Fruit fly (Drosophila melanogaster) whole organism, embryonic: ENCODE results near the gene nkt.

Experiments
- B-H1 ChIP-seq: fragments of 200-800 bp; sonication (Bioruptor generic); IDR thresholded peaks from 3 replicates; pipeline ENCODE4 v1.3.6; 2022; ENCODE audit warnings: missing biosample characterization, missing genetic modification characterization
- Bgb ChIP-seq: fragments of 200-800 bp; sonication (Bioruptor generic); IDR thresholded peaks from 2 replicates; pipeline ENCODE4 v1.3.6; 2022; ENCODE audit warnings: missing biosample characterization, missing genetic modification characterization; ENCODE audit not compliant: partially characterized antibody
- CG11398 ChIP-seq: fragments of 200-800 bp; sonication (Bioruptor generic); optimal IDR thresholded peaks from 2 replicates; lab custom pipeline; 2016; ENCODE audit warnings: missing biosample characterization, missing genetic modification characterization
- CG11696 ChIP-seq: fragments of 200-800 bp; sonication (Bioruptor generic); IDR thresholded peaks from 2 replicates; pipeline ENCODE4 v1.3.6; 2022; ENCODE audit warnings: missing biosample characterization, missing genetic modification characterization
- CG12104 ChIP-seq: fragments of 200-800 bp; sonication (Bioruptor generic); optimal IDR thresholded peaks from 3 replicates; lab custom pipeline; 2016; ENCODE audit warnings: missing biosample characterization, missing genetic modification characterization
- CG12659 ChIP-seq: fragments of 200-800 bp; sonication (Bioruptor generic); optimal IDR thresholded peaks from 3 replicates; lab custom pipeline; 2017; ENCODE audit warnings: mild to moderate bottlenecking, missing biosample characterization, missing genetic modification reagents, missing genetic modification characterization
- CG13287 ChIP-seq: fragments of 200-800 bp; sonication (Bioruptor generic); IDR thresholded peaks from 2 replicates; pipeline ENCODE4 v1.3.6; 2022; ENCODE audit warnings: missing biosample characterization, missing genetic modification characterization; ENCODE audit not compliant: partially characterized antibody
- CG14441 ChIP-seq: fragments of 200-800 bp; sonication (Bioruptor generic); IDR thresholded peaks from 2 replicates; pipeline ENCODE4 v1.3.6; 2022; ENCODE audit warnings: missing biosample characterization, missing genetic modification characterization
- CG1792 ChIP-seq: fragments of 200-800 bp; sonication (Bioruptor generic); optimal IDR thresholded peaks from 2 replicates; lab custom pipeline; 2016; ENCODE audit warnings: missing biosample characterization, missing genetic modification characterization
- CG30020 ChIP-seq: fragments of 200-800 bp; optimal IDR thresholded peaks from 2 replicates; lab custom pipeline; 2019; ENCODE audit warnings: missing biosample characterization, mild to moderate bottlenecking, missing genetic modification characterization, moderate library complexity
- CG30431 ChIP-seq: fragments of 200-800 bp; sonication (Bioruptor generic); optimal IDR thresholded peaks from 2 replicates; lab custom pipeline; 2017; ENCODE audit warnings: missing biosample characterization, missing genetic modification characterization
- CG31365 ChIP-seq: fragments of 200-800 bp; sonication (Bioruptor generic); optimal IDR thresholded peaks from 2 replicates; lab custom pipeline; 2018; ENCODE audit warnings: missing biosample characterization, mild to moderate bottlenecking, missing genetic modification characterization
- CG3847 ChIP-seq: fragments of 200-800 bp; sonication (Bioruptor generic); IDR thresholded peaks from 2 replicates; pipeline ENCODE4 v1.3.6; 2022; ENCODE audit warnings: missing biosample characterization, missing genetic modification characterization
- CG4282 ChIP-seq: fragments of 200-800 bp; sonication (Bioruptor generic); optimal IDR thresholded peaks from 2 replicates; lab custom pipeline; 2016; ENCODE audit warnings: missing biosample characterization, missing genetic modification characterization
- CG4820 ChIP-seq: fragments of 200-800 bp; sonication (Bioruptor generic); optimal IDR thresholded peaks from 3 replicates; lab custom pipeline; 2016; ENCODE audit warnings: missing biosample characterization, missing genetic modification characterization
- CG7963 ChIP-seq: fragments of 200-800 bp; sonication (Bioruptor generic); IDR thresholded peaks from 3 replicates; pipeline ENCODE4 v1.3.6; 2022; ENCODE audit warnings: missing biosample characterization, missing genetic modification characterization; ENCODE audit not compliant: partially characterized antibody
- CG7987 ChIP-seq: fragments of 200-800 bp; sonication (Bioruptor generic); optimal IDR thresholded peaks from 2 replicates; lab custom pipeline; 2018; ENCODE audit warnings: missing biosample characterization, mild to moderate bottlenecking, missing genetic modification characterization, moderate library complexity
- CG8944 ChIP-seq: fragments of 200-800 bp; sonication (Bioruptor generic); optimal IDR thresholded peaks from 3 replicates; lab custom pipeline; 2016; ENCODE audit warnings: missing biosample characterization, missing genetic modification characterization
- CG9609 ChIP-seq: fragments of 200-800 bp; sonication (Bioruptor generic); optimal IDR thresholded peaks from 3 replicates; lab custom pipeline; 2016; ENCODE audit warnings: missing biosample characterization, missing genetic modification characterization
- Deaf1 ChIP-seq: fragments of 200-800 bp; optimal IDR thresholded peaks from 3 replicates; lab custom pipeline; 2019; ENCODE audit warnings: missing biosample characterization, mild to moderate bottlenecking, missing genetic modification characterization, moderate library complexity
- Dip2 ChIP-seq: fragments of 200-800 bp; sonication (Bioruptor generic); IDR thresholded peaks from 2 replicates; pipeline ENCODE4 v1.3.6; 2022; ENCODE audit warnings: missing biosample characterization, missing genetic modification characterization
- Elba2 ChIP-seq: fragments of 200-800 bp; sonication (Bioruptor generic); optimal IDR thresholded peaks from 3 replicates; lab custom pipeline; 2016; ENCODE audit warnings: missing biosample characterization, missing genetic modification characterization
- HHEX ChIP-seq: fragments of 200-800 bp; sonication (Bioruptor generic); optimal IDR thresholded peaks from 3 replicates; lab custom pipeline; 2017; ENCODE audit warnings: missing biosample characterization, mild to moderate bottlenecking, missing genetic modification characterization, missing genetic modification reagents
- HLH3B ChIP-seq: fragments of 200-800 bp; sonication (Bioruptor generic); IDR thresholded peaks from 2 replicates; pipeline ENCODE4 v1.3.6; 2022; ENCODE audit warnings: missing biosample characterization, missing genetic modification characterization
- HLH54F ChIP-seq: fragments of 200-800 bp; sonication (Bioruptor generic); optimal IDR thresholded peaks from 3 replicates; lab custom pipeline; 2016; ENCODE audit warnings: missing biosample characterization, missing genetic modification characterization
- HLHmδ ChIP-seq: fragments of 200-800 bp; sonication (Bioruptor generic); optimal IDR thresholded peaks from 2 replicates; lab custom pipeline; 2018; ENCODE audit warnings: missing biosample characterization, mild to moderate bottlenecking, missing genetic modification characterization, moderate library complexity
- Hr51 ChIP-seq, 2 experiments: fragments of 200-800 bp; sonication (Bioruptor generic); optimal IDR thresholded peaks; 2 replicates in 1 of 2; 3 replicates in 1 of 2; lab custom pipeline; 2016 to 2018; ENCODE audit warnings: missing biosample characterization in 2 of 2, missing genetic modification characterization in 2 of 2, mild to moderate bottlenecking in 1 of 2, moderate library complexity in 1 of 2
- NK7.1 ChIP-seq: fragments of 200-800 bp; sonication (Bioruptor generic); optimal IDR thresholded peaks from 3 replicates; lab custom pipeline; 2016; ENCODE audit warnings: missing biosample characterization, missing genetic modification characterization
- Oaz ChIP-seq: fragments of 200-800 bp; sonication (Bioruptor generic); IDR thresholded peaks from 2 replicates; pipeline ENCODE4 v1.3.6; 2022; ENCODE audit warnings: missing biosample characterization, missing genetic modification characterization
- Rfx ChIP-seq: fragments of 200-800 bp; sonication (Bioruptor generic); IDR thresholded peaks from 2 replicates; pipeline ENCODE4 v1.3.6; 2022; ENCODE audit warnings: missing biosample characterization, missing genetic modification characterization
- Side ChIP-seq: fragments of 200-800 bp; sonication (Bioruptor generic); optimal IDR thresholded peaks from 2 replicates; lab custom pipeline; 2016; ENCODE audit warnings: missing biosample characterization, missing genetic modification characterization
- ato ChIP-seq: fragments of 200-800 bp; sonication (Bioruptor generic); IDR thresholded peaks from 2 replicates; pipeline ENCODE4 v1.3.6; 2022; ENCODE audit warnings: missing biosample characterization, missing genetic modification characterization; ENCODE audit not compliant: partially characterized antibody
- bcd ChIP-seq: fragments of 200-800 bp; sonication (Bioruptor generic); optimal IDR thresholded peaks from 2 replicates; lab custom pipeline; 2017; ENCODE audit warnings: missing biosample characterization, mild to moderate bottlenecking, missing genetic modification characterization
- br ChIP-seq: fragments of >200 bp; optimal IDR thresholded peaks from 2 replicates; lab custom pipeline; 2017
- corto ChIP-seq: fragments of 200-800 bp; sonication (Bioruptor generic); optimal IDR thresholded peaks from 2 replicates; lab custom pipeline; 2016; ENCODE audit warnings: missing biosample characterization, mild to moderate bottlenecking, missing genetic modification characterization, moderate library complexity
- gcm2 ChIP-seq: fragments of 200-800 bp; sonication (Bioruptor generic); optimal IDR thresholded peaks from 2 replicates; lab custom pipeline; 2016; ENCODE audit warnings: missing biosample characterization, missing genetic modification characterization
- hb ChIP-seq: fragments of 200-800 bp; sonication (Bioruptor generic); IDR thresholded peaks from 3 replicates; pipeline ENCODE4 v1.3.6; 2022; ENCODE audit warnings: missing biosample characterization, missing genetic modification characterization; ENCODE audit not compliant: partially characterized antibody
- hkb ChIP-seq, 2 experiments: fragments of 200-800 bp in 1 of 2; fragments of >200 bp in 1 of 2; sonication (Bioruptor generic) in 1 of 2; IDR thresholded peaks in 1 of 2; optimal IDR thresholded peaks in 1 of 2; 2 replicates each; pipeline versions ENCODE4 v1.3.6 to Lab custom; 2017 to 2022; ENCODE audit warnings: missing biosample characterization in 1 of 2, missing genetic modification characterization in 1 of 2
- jumu ChIP-seq: fragments of 200-800 bp; sonication (Bioruptor generic); optimal IDR thresholded peaks from 3 replicates; lab custom pipeline; 2016; ENCODE audit warnings: missing biosample characterization, missing genetic modification characterization
- kah ChIP-seq: fragments of 200-800 bp; sonication (Bioruptor generic); optimal IDR thresholded peaks from 2 replicates; lab custom pipeline; 2018; ENCODE audit warnings: missing biosample characterization, mild to moderate bottlenecking, missing genetic modification characterization
- lmd ChIP-seq: fragments of 200-800 bp; sonication (Bioruptor generic); IDR thresholded peaks from 2 replicates; pipeline ENCODE4 v1.3.6; 2022; ENCODE audit warnings: missing biosample characterization, missing genetic modification characterization
- nom ChIP-seq: fragments of 200-800 bp; sonication (Bioruptor generic); optimal IDR thresholded peaks from 2 replicates; lab custom pipeline; 2017; ENCODE audit warnings: missing biosample characterization, missing genetic modification characterization, mild to moderate bottlenecking, moderate library complexity, missing genetic modification reagents
- pnt ChIP-seq: fragments of 200-800 bp; sonication (Bioruptor generic); optimal IDR thresholded peaks from 3 replicates; lab custom pipeline; 2016; ENCODE audit warnings: missing biosample characterization, missing genetic modification characterization
- prd ChIP-seq, 3 experiments: fragments of >200 bp in 2 of 3; fragments of 200-800 bp in 1 of 3; sonication (Bioruptor generic) in 1 of 3; optimal IDR thresholded peaks in 2 of 3; IDR thresholded peaks in 1 of 3; 2 replicates in 2 of 3; 3 replicates in 1 of 3; pipeline versions ENCODE4 v1.3.6 to Lab custom; 2017 to 2022; ENCODE audit warnings: missing biosample characterization in 1 of 3, missing genetic modification characterization in 1 of 3
- schlank ChIP-seq: fragments of 200-800 bp; sonication (Bioruptor generic); optimal IDR thresholded peaks from 2 replicates; lab custom pipeline; 2018; ENCODE audit warnings: missing biosample characterization, mild to moderate bottlenecking, missing genetic modification characterization
- sens ChIP-seq: fragments of 200-800 bp; sonication (Bioruptor generic); peaks from one replicate; lab custom pipeline; 2016; ENCODE audit warnings: missing biosample characterization, missing genetic modification characterization
- shn ChIP-seq: fragments of 200-800 bp; sonication (Bioruptor generic); optimal IDR thresholded peaks from 3 replicates; lab custom pipeline; 2016; ENCODE audit warnings: missing biosample characterization, missing genetic modification characterization
- sima ChIP-seq: fragments of 200-800 bp; sonication (Bioruptor generic); optimal IDR thresholded peaks from 2 replicates; lab custom pipeline; 2016; ENCODE audit warnings: missing biosample characterization, missing genetic modification characterization
- z ChIP-seq: fragments of 200-800 bp; sonication (Bioruptor generic); IDR thresholded peaks from 3 replicates; pipeline ENCODE4 v1.3.6; 2022; ENCODE audit warnings: missing biosample characterization, missing genetic modification characterization
- zen ChIP-seq: fragments of 200-800 bp; sonication (Bioruptor generic); optimal IDR thresholded peaks from 3 replicates; lab custom pipeline; 2018; ENCODE audit warnings: missing biosample characterization, mild to moderate bottlenecking, missing genetic modification characterization, moderate library complexity
- zf30C ChIP-seq: fragments of 200-800 bp; sonication (Bioruptor generic); optimal IDR thresholded peaks from 3 replicates; lab custom pipeline; 2018; ENCODE audit warnings: missing biosample characterization, mild to moderate bottlenecking, missing genetic modification characterization

Gene nkt

dm6 chr3L:11155380-11155779 lies 45.8 kb upstream of the nkt start (continued):
- no peak for TF ChIP-seq HHEX (GFP tag; lab: Kevin White, UChicago)
- no peak for TF ChIP-seq B-H1 (GFP tag; lab: Robert Waterston, UW)
- TF ChIP-seq gcm2 (GFP tag; lab: Kevin White, UChicago) = no peak
- no peak for TF ChIP-seq Oaz (GFP tag; lab: Robert Waterston, UW)
- TF ChIP-seq HLH54F (GFP tag; lab: Kevin White, UChicago) = no peak
- no peak for TF ChIP-seq Deaf1 (tag; lab: Kevin White, UChicago)
- TF ChIP-seq CG7963 (GFP tag; lab: Robert Waterston, UW) = no peak
- no peak for TF ChIP-seq CG4820
- no peak for TF ChIP-seq zf30C (GFP tag; lab: Kevin White, UChicago)
- TF ChIP-seq CG9609 (GFP tag; lab: Kevin White, UChicago) = no peak
- no peak for TF ChIP-seq CG12659 (GFP tag; lab: Kevin White, UChicago)
- TF ChIP-seq prd (optimal IDR thresholded peaks at IDR 0.05; lab: Kevin White, UChicago) = no peak
- TF ChIP-seq prd (GFP tag; IDR thresholded peaks at IDR 0.05; lab: Robert Waterston, UW) = peak; percentile 29; the same call in 1 of the 3 replicates
- TF ChIP-seq Elba2 (GFP tag; lab: Kevin White, UChicago) = no peak
- TF ChIP-seq HLH3B (GFP tag; lab: Robert Waterston, UW) = 0 out of 2 replicates have a peak, but pooled peaks have one; percentile 17
- no peak for TF ChIP-seq CG7987 (GFP tag; lab: Kevin White, UChicago)
- no peak for TF ChIP-seq CG31365 (tag; lab: Kevin White, UChicago)
- no peak for TF ChIP-seq CG3847 (GFP tag; lab: Robert Waterston, UW)
- TF ChIP-seq bcd (GFP tag; lab: Kevin White, UChicago) = no peak
- no peak for TF ChIP-seq Bgb
- no peak for TF ChIP-seq CG11398 (GFP tag; lab: Kevin White, UChicago)
- no peak for TF ChIP-seq corto (GFP tag; lab: Kevin White, UChicago)
- peak; percentile 39 for TF ChIP-seq Rfx
- no peak for TF ChIP-seq Dip2 (GFP tag; lab: Robert Waterston, UW)
- TF ChIP-seq pnt = no peak
- TF ChIP-seq hkb (optimal IDR thresholded peaks at IDR 0.05; lab: Kevin White, UChicago) = no peak
- no peak for TF ChIP-seq hkb (GFP tag; IDR thresholded peaks at IDR 0.05; lab: Robert Waterston, UW)
- TF ChIP-seq nom (GFP tag; lab: Kevin White, UChicago) = no peak
- no peak for TF ChIP-seq CG12104 (GFP tag; lab: Kevin White, UChicago)
- no peak for TF ChIP-seq ato (GFP tag; lab: Robert Waterston, UW)
- TF ChIP-seq CG13287 (GFP tag; lab: Robert Waterston, UW) = no peak
- peak; percentile 6 for TF ChIP-seq CG30431 (GFP tag; lab: Kevin White, UChicago)
- no peak for TF ChIP-seq jumu
- TF ChIP-seq HLHmδ (GFP tag; lab: Kevin White, UChicago) = no peak
- TF ChIP-seq lmd (GFP tag; lab: Robert Waterston, UW) = peak; percentile 5
- TF ChIP-seq CG4282 (GFP tag; lab: Kevin White, UChicago) = no peak
- no peak for TF ChIP-seq Hr51 (GFP tag; optimal IDR thresholded peaks at IDR 0.05; lab: Kevin White, UChicago)
- no peak for TF ChIP-seq CG14441 (GFP tag; lab: Robert Waterston, UW)
- TF ChIP-seq NK7.1 (GFP tag; lab: Kevin White, UChicago) = no peak
- TF ChIP-seq hb (GFP tag; lab: Robert Waterston, UW) = no peak
- no peak for TF ChIP-seq CG11696 (GFP tag; lab: Robert Waterston, UW)
- no peak for TF ChIP-seq schlank
- peak; percentile 63 for TF ChIP-seq sens (GFP tag; lab: Kevin White, UChicago)
- TF ChIP-seq shn (GFP tag; lab: Kevin White, UChicago) = no peak
- TF ChIP-seq Side (GFP tag; lab: Kevin White, UChicago) = no peak
- TF ChIP-seq br (lab: Kevin White, UChicago) = no peak
- no peak for TF ChIP-seq CG30020 (tag; lab: Kevin White, UChicago)
- TF ChIP-seq zen = no peak
- no peak for TF ChIP-seq kah (GFP tag; lab: Kevin White, UChicago)
- no peak for TF ChIP-seq CG8944 (GFP tag; lab: Kevin White, UChicago)
- TF ChIP-seq CG1792 (GFP tag; lab: Kevin White, UChicago) = no peak
- no peak for TF ChIP-seq z (GFP tag; lab: Robert Waterston, UW)
- no peak for TF ChIP-seq sima
